Worm (Caenorhabditis elegans) whole organism, mixed stage, embryonic: ENCODE data around the gene B0281.5.

Experiments used
- bed-3 ChIP-seq: fragments of 200-800 bp; sonication (Bioruptor generic); optimal IDR thresholded peaks from 3 replicates; lab custom pipeline; 2018; ENCODE audit warnings: mild to moderate bottlenecking, missing genetic modification characterization, moderate library complexity, missing compliant biosample characterization
- drap-1 ChIP-seq: fragments of 200-800 bp; sonication (Bioruptor generic); optimal IDR thresholded peaks from 3 replicates; lab custom pipeline; 2018; ENCODE audit warnings: mild to moderate bottlenecking, missing genetic modification characterization, missing compliant biosample characterization
- elt-1 ChIP-seq: sonication (generic microtip); optimal IDR thresholded peaks from 2 replicates; lab custom pipeline; 2017; ENCODE audit warnings: missing genetic modification characterization, mild to moderate bottlenecking, missing compliant biosample characterization, antibody characterized with exemption, moderate library complexity, borderline replicate concordance; ENCODE audit not compliant: insufficient read depth
- lin-13 ChIP-seq: fragments of 150-350 bp; optimal IDR thresholded peaks from 2 replicates; lab custom pipeline; 2014; ENCODE audit warnings: missing biosample characterization, missing genetic modification characterization
- nhr-237 ChIP-seq: fragments of 150-350 bp; optimal IDR thresholded peaks from 2 replicates; lab custom pipeline; 2014; ENCODE audit warnings: missing biosample characterization, missing genetic modification characterization
- snpc-4 ChIP-seq: fragments of 150-350 bp; optimal IDR thresholded peaks from 2 replicates; lab custom pipeline; 2014; ENCODE audit warnings: missing biosample characterization, missing genetic modification characterization
- ztf-11 ChIP-seq: fragments of 150-350 bp; optimal IDR thresholded peaks from 2 replicates; lab custom pipeline; 2014; ENCODE audit warnings: missing biosample characterization, missing genetic modification characterization

DNA sequence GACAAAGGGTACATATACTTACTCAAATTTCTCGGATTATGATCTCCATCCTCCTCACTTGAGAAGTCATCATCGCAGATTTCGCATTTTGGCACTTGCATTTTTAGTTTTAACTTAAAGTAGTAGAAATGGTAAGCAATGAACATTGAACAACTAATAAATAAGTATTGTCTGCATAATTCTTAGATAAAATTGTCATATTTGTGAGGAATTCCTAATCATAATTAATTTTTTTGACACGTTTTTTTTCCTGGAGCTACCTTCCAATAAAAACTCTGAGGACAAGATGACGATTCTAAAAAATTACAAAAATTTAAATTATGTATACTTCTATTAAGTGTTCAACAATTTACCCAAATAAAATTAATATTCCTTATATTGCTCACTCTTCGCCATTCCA lies 12.0 kb upstream of the B0281.5 start, which contains the start of the genes trim-21 and B0281.1:
- no peak for TF ChIP-seq nhr-237 (tag; lab: Kevin White, UChicago)
- TF ChIP-seq snpc-4 (tag; lab: Kevin White, UChicago) = no peak
- TF ChIP-seq ztf-11 (tag; lab: Kevin White, UChicago) = no peak
- TF ChIP-seq lin-13 (tag; lab: Kevin White, UChicago) = no peak
- TF ChIP-seq drap-1 (GFP tag; lab: Kevin White, UChicago) = no peak
- no peak for TF ChIP-seq elt-1 (tag; lab: Kevin White, UChicago)
- no peak for TF ChIP-seq bed-3 (GFP tag; lab: Kevin White, UChicago)
